Worm (Caenorhabditis elegans): ENCODE measurements around the gene W04D12.1.

DNA sequence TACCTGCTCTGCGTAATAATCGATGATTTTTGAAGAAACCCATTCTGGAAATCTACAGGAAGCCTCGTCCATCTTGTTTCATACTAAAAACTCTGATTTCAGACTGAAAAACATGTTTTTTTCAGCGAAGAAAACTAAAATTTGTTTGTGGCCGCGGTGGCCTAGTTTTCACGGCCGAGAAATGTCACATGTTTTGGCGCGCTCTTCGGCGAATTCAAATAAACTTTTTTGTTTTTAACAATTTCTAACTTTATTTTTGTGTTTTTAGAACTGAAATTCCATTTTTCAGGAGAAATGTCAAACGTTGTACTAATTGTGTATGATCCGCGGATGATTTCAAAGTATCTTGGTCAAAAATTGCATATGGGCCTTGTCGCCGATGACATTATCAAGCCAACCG, 33.8 kb upstream of the W04D12.1 start, which contains the start of the genes polq-1 and him-10:
- TF ChIP-seq hmg-20 (GFP tag; IDR thresholded peaks at IDR 0.05): no peak
- no peak for TF ChIP-seq Y95B8A.8 (GFP tag; IDR thresholded peaks at IDR 0.05)
- TF ChIP-seq lin-35 (GFP tag; optimal IDR thresholded peaks at IDR 0.05): no peak
- TF ChIP-seq pha-4 (tag; optimal IDR thresholded peaks at IDR 0.05): no peak
